Worm (Caenorhabditis elegans) whole organism, L1 larva: Measurements from ENCODE around the gene elt-2.

Source experiments
- aly-2 ChIP-seq: fragments of 150-350 bp; optimal IDR thresholded peaks from 2 replicates; lab custom pipeline; 2014; ENCODE audit warnings: missing biosample characterization, missing genetic modification characterization
- lin-13 ChIP-seq: fragments of 150-350 bp; optimal IDR thresholded peaks from 2 replicates; lab custom pipeline; 2014; ENCODE audit warnings: missing biosample characterization, missing genetic modification reagents, missing genetic modification characterization
- lin-15B ChIP-seq: fragments of 150-350 bp; sonication (generic microtip); optimal IDR thresholded peaks from 3 replicates; lab custom pipeline; 2014; ENCODE audit warnings: missing biosample characterization, missing genetic modification characterization
- lir-3 ChIP-seq: sonication (generic microtip); optimal IDR thresholded peaks from 2 replicates; lab custom pipeline; 2016; ENCODE audit warnings: mild to moderate bottlenecking, missing genetic modification characterization, moderate library complexity, missing compliant biosample characterization; ENCODE audit not compliant: poor library complexity
- nhr-12 ChIP-seq: sonication (generic microtip); optimal IDR thresholded peaks from 2 replicates; lab custom pipeline; 2017; ENCODE audit warnings: missing biosample characterization, missing genetic modification characterization
- nhr-76 ChIP-seq: sonication (generic microtip); optimal IDR thresholded peaks from 2 replicates; lab custom pipeline; 2017; ENCODE audit warnings: missing biosample characterization, missing genetic modification characterization
- pag-3 ChIP-seq: sonication (generic microtip); optimal IDR thresholded peaks from 2 replicates; lab custom pipeline; 2017; ENCODE audit warnings: missing genetic modification characterization, mild to moderate bottlenecking, missing compliant biosample characterization, antibody characterized with exemption, borderline replicate concordance; ENCODE audit not compliant: insufficient read depth
- skn-1 ChIP-seq: fragments of 150-350 bp; optimal IDR thresholded peaks from 2 replicates; lab custom pipeline; 2014; ENCODE audit warnings: missing biosample characterization, missing genetic modification characterization
- sox-4 ChIP-seq: sonication (generic microtip); optimal IDR thresholded peaks from 2 replicates; lab custom pipeline; 2016; ENCODE audit warnings: missing genetic modification characterization, missing compliant biosample characterization
- sptf-1 ChIP-seq: fragments of 150-350 bp; optimal IDR thresholded peaks from 2 replicates; lab custom pipeline; 2014; ENCODE audit warnings: missing biosample characterization, missing genetic modification characterization
- zag-1 ChIP-seq: fragments of 150-350 bp; optimal IDR thresholded peaks from 2 replicates; lab custom pipeline; 2014; ENCODE audit warnings: missing biosample characterization, missing genetic modification characterization

ce11 chrX:10524483-10524948 lies 43.5 kb downstream of the elt-2 start, which contains the start of the genes mboa-7 and git-1:
- TF ChIP-seq lin-15B (tag; lab: Kevin White, UChicago) (no peak), lir-3 (tag; lab: Kevin White, UChicago) (no peak), pag-3 (no peak), skn-1 (tag; lab: Kevin White, UChicago) (peak; percentile 37), zag-1 (tag; lab: Kevin White, UChicago) (no peak), nhr-76 (tag; lab: Kevin White, UChicago) (no peak), lin-13 (GFP tag; lab: Kevin White, UChicago) (no peak), sox-4 (tag; lab: Kevin White, UChicago) (no peak), sptf-1 (tag; lab: Kevin White, UChicago) (no peak), nhr-12 (tag; lab: Kevin White, UChicago) (no peak), aly-2 (tag; lab: Kevin White, UChicago) (no peak)
